Worm (Caenorhabditis elegans) whole organism, L1 larva: ENCODE measurements around the gene F02D8.1.
A peak's percentile ranks its signal among the peaks of the same experiment; 100 is the strongest.

Source experiments
- C16A3.4 ChIP-seq: fragments of 150-350 bp; optimal IDR thresholded peaks from 2 replicates; lab custom pipeline; 2014; ENCODE audit warnings: missing biosample characterization, missing genetic modification characterization
- C34B4.2 ChIP-seq: sonication (generic microtip); optimal IDR thresholded peaks from 2 replicates; lab custom pipeline; 2017; ENCODE audit warnings: mild to moderate bottlenecking, missing genetic modification characterization, missing compliant biosample characterization
- F16B12.6 ChIP-seq: fragments of 150-350 bp; optimal IDR thresholded peaks from 2 replicates; lab custom pipeline; 2014; ENCODE audit warnings: missing biosample characterization, missing genetic modification characterization
- Y116A8C.19 ChIP-seq: sonication (generic microtip); optimal IDR thresholded peaks from 2 replicates; lab custom pipeline; 2016; ENCODE audit warnings: missing compliant biosample characterization, missing genetic modification characterization, borderline replicate concordance
- aha-1 ChIP-seq: fragments of 150-350 bp; optimal IDR thresholded peaks from 2 replicates; lab custom pipeline; 2014; ENCODE audit warnings: missing biosample characterization, missing genetic modification characterization
- alr-1 ChIP-seq: fragments of 200-800 bp; sonication (Bioruptor generic); optimal IDR thresholded peaks from 2 replicates; lab custom pipeline; 2018; ENCODE audit warnings: borderline replicate concordance, mild to moderate bottlenecking, missing genetic modification characterization, missing compliant biosample characterization
- ceh-8 ChIP-seq: fragments of 200-800 bp; sonication (Bioruptor generic); optimal IDR thresholded peaks from 2 replicates; lab custom pipeline; 2018; ENCODE audit warnings: mild to moderate bottlenecking, missing genetic modification characterization, moderate library complexity, missing compliant biosample characterization
- ceh-82 ChIP-seq, 3 experiments: fragments of 150-350 bp in 1 of 3; sonication (generic microtip) in 2 of 3; optimal IDR thresholded peaks; 2 replicates each; lab custom pipeline; 2014 to 2017; ENCODE audit warnings: missing biosample characterization in 3 of 3, missing genetic modification characterization in 3 of 3
- ceh-88 ChIP-seq: fragments of 200-800 bp; sonication (Bioruptor generic); IDR thresholded peaks from 2 replicates; pipeline ENCODE4 v1.3.6; 2022; ENCODE audit warnings: missing genetic modification characterization, missing compliant biosample characterization
- efl-3 ChIP-seq: fragments of 200-800 bp; sonication (Bioruptor generic); optimal IDR thresholded peaks from 2 replicates; lab custom pipeline; 2018; ENCODE audit warnings: mild to moderate bottlenecking, missing genetic modification characterization, missing compliant biosample characterization
- egl-13 ChIP-seq: sonication (generic microtip); optimal IDR thresholded peaks from 2 replicates; lab custom pipeline; 2016; ENCODE audit warnings: missing genotype, missing genetic modification reagents, missing genetic modification characterization, missing compliant biosample characterization
- egl-27 ChIP-seq, 2 experiments: fragments of 150-350 bp in 1 of 2; sonication (generic microtip); optimal IDR thresholded peaks; 3 replicates each; lab custom pipeline; 2017 to 2018; ENCODE audit warnings: missing biosample characterization in 2 of 2, missing genetic modification characterization in 2 of 2, missing genetic modification reagents in 2 of 2
- elt-2 ChIP-seq: sonication (generic microtip); optimal IDR thresholded peaks from 2 replicates; lab custom pipeline; 2016; ENCODE audit warnings: missing genetic modification characterization, mild to moderate bottlenecking, inconsistent platforms, missing compliant biosample characterization, missing genetic modification reagents
- elt-3 ChIP-seq, 6 experiments: fragments of 150-350 bp in 1 of 6; sonication (generic microtip); optimal IDR thresholded peaks; 2 replicates each; lab custom pipeline; 2017 to 2018; ENCODE audit warnings: missing biosample characterization in 6 of 6, missing genetic modification characterization in 6 of 6, inconsistent platforms in 1 of 6
- ets-5 ChIP-seq: fragments of 200-800 bp; sonication (Bioruptor generic); IDR thresholded peaks from 2 replicates; pipeline ENCODE4 v1.3.6; 2022; ENCODE audit warnings: missing genetic modification characterization, missing compliant biosample characterization
- fkh-4 ChIP-seq: sonication (generic microtip); optimal IDR thresholded peaks from 2 replicates; lab custom pipeline; 2016; ENCODE audit warnings: missing compliant biosample characterization, missing genetic modification characterization, borderline replicate concordance
- grh-1 ChIP-seq: fragments of 200-800 bp; sonication (Bioruptor generic); IDR thresholded peaks from 2 replicates; pipeline ENCODE4 v1.3.6; 2022; ENCODE audit warnings: missing genetic modification reagents, missing genetic modification characterization, missing compliant biosample characterization
- hlh-17 ChIP-seq: fragments of 200-800 bp; sonication (Bioruptor generic); optimal IDR thresholded peaks from 2 replicates; lab custom pipeline; 2018; ENCODE audit warnings: missing genetic modification characterization, mild to moderate bottlenecking, missing compliant biosample characterization, moderate library complexity, borderline replicate concordance
- hlh-4 ChIP-seq: sonication (generic microtip); optimal IDR thresholded peaks from 2 replicates; lab custom pipeline; 2016; ENCODE audit warnings: mild to moderate bottlenecking, missing genetic modification characterization, missing compliant biosample characterization
- hpl-2 ChIP-seq: fragments of 150-350 bp; optimal IDR thresholded peaks from 2 replicates; lab custom pipeline; 2014; ENCODE audit warnings: missing biosample characterization, missing genetic modification reagents, missing genetic modification characterization
- jun-1 ChIP-seq: fragments of 150-350 bp; optimal IDR thresholded peaks from 2 replicates; lab custom pipeline; 2014; ENCODE audit warnings: missing biosample characterization, missing genetic modification reagents, missing genetic modification characterization
- lin-14 ChIP-seq: fragments of 200-800 bp; sonication (Bioruptor generic); optimal IDR thresholded peaks from 2 replicates; lab custom pipeline; 2018; ENCODE audit warnings: mild to moderate bottlenecking, missing genetic modification characterization, moderate library complexity, missing compliant biosample characterization
- lir-3 ChIP-seq: sonication (generic microtip); optimal IDR thresholded peaks from 2 replicates; lab custom pipeline; 2016; ENCODE audit warnings: mild to moderate bottlenecking, missing genetic modification characterization, moderate library complexity, missing compliant biosample characterization; ENCODE audit not compliant: poor library complexity
- mep-1 ChIP-seq: fragments of 150-350 bp; optimal IDR thresholded peaks from 2 replicates; lab custom pipeline; 2014; ENCODE audit warnings: missing biosample characterization, missing genetic modification characterization
- nhr-12 ChIP-seq: sonication (generic microtip); optimal IDR thresholded peaks from 2 replicates; lab custom pipeline; 2017; ENCODE audit warnings: missing biosample characterization, missing genetic modification characterization
- nhr-19 ChIP-seq: fragments of 200-800 bp; sonication (Bioruptor generic); conservative IDR thresholded peaks from 2 replicates; pipeline ENCODE4 v1.3.6; 2022; ENCODE audit warnings: missing genetic modification characterization, missing compliant biosample characterization
- nhr-20 ChIP-seq: sonication (generic microtip); optimal IDR thresholded peaks from 2 replicates; lab custom pipeline; 2016; ENCODE audit warnings: mild to moderate bottlenecking, missing genetic modification characterization, missing compliant biosample characterization
- nhr-237 ChIP-seq: fragments of 150-350 bp; optimal IDR thresholded peaks from 2 replicates; lab custom pipeline; 2014; ENCODE audit warnings: missing biosample characterization, missing genetic modification characterization
- nhr-28 ChIP-seq: fragments of 150-350 bp; optimal IDR thresholded peaks from 2 replicates; lab custom pipeline; 2014; ENCODE audit warnings: missing biosample characterization, missing genetic modification characterization
- nhr-47 ChIP-seq: sonication (generic microtip); optimal IDR thresholded peaks from 2 replicates; lab custom pipeline; 2016; ENCODE audit warnings: mild to moderate bottlenecking, missing genetic modification characterization, moderate library complexity, missing compliant biosample characterization
- nhr-71 ChIP-seq: sonication (generic microtip); optimal IDR thresholded peaks from 2 replicates; lab custom pipeline; 2016; ENCODE audit warnings: mild to moderate bottlenecking, missing genetic modification characterization, moderate library complexity, missing compliant biosample characterization
- nhr-77 ChIP-seq: fragments of 150-350 bp; optimal IDR thresholded peaks from 2 replicates; lab custom pipeline; 2014; ENCODE audit warnings: missing biosample characterization, missing genetic modification characterization
- nhr-84 ChIP-seq: sonication (generic microtip); optimal IDR thresholded peaks from 2 replicates; lab custom pipeline; 2017; ENCODE audit warnings: missing biosample characterization, missing genetic modification characterization
- nhr-90 ChIP-seq: sonication (generic microtip); optimal IDR thresholded peaks from 2 replicates; lab custom pipeline; 2016; ENCODE audit warnings: mild to moderate bottlenecking, missing genetic modification characterization, missing compliant biosample characterization; ENCODE audit not compliant: poor library complexity
- pag-3 ChIP-seq: sonication (generic microtip); optimal IDR thresholded peaks from 2 replicates; lab custom pipeline; 2017; ENCODE audit warnings: missing genetic modification characterization, mild to moderate bottlenecking, missing compliant biosample characterization, antibody characterized with exemption, borderline replicate concordance; ENCODE audit not compliant: insufficient read depth
- pax-3 ChIP-seq: fragments of 200-800 bp; sonication (Bioruptor generic); optimal IDR thresholded peaks from 2 replicates; lab custom pipeline; 2018; ENCODE audit warnings: mild to moderate bottlenecking, missing genetic modification characterization, moderate library complexity, missing compliant biosample characterization
- rnt-1 ChIP-seq: sonication (generic microtip); optimal IDR thresholded peaks from 2 replicates; lab custom pipeline; 2016; ENCODE audit warnings: mild to moderate bottlenecking, missing genetic modification characterization, moderate library complexity, missing compliant biosample characterization
- snpc-4 ChIP-seq: fragments of 150-350 bp; optimal IDR thresholded peaks from 2 replicates; lab custom pipeline; 2014; ENCODE audit warnings: missing biosample characterization, missing genetic modification characterization
- snu-23 ChIP-seq: sonication (generic microtip); optimal IDR thresholded peaks from 2 replicates; lab custom pipeline; 2016; ENCODE audit warnings: missing genetic modification characterization, missing compliant biosample characterization
- sox-4 ChIP-seq: sonication (generic microtip); optimal IDR thresholded peaks from 2 replicates; lab custom pipeline; 2016; ENCODE audit warnings: missing genetic modification characterization, missing compliant biosample characterization
- sptf-1 ChIP-seq: fragments of 150-350 bp; optimal IDR thresholded peaks from 2 replicates; lab custom pipeline; 2014; ENCODE audit warnings: missing biosample characterization, missing genetic modification characterization
- tbx-2 ChIP-seq: sonication (generic microtip); optimal IDR thresholded peaks from 2 replicates; lab custom pipeline; 2016; ENCODE audit warnings: missing genetic modification characterization, missing compliant biosample characterization
- unc-86 ChIP-seq: sonication (generic microtip); optimal IDR thresholded peaks from 2 replicates; lab custom pipeline; 2016; ENCODE audit warnings: missing genetic modification characterization, missing compliant biosample characterization
- vab-15 ChIP-seq: sonication (generic microtip); optimal IDR thresholded peaks from 2 replicates; lab custom pipeline; 2017; ENCODE audit warnings: missing genotype, mild to moderate bottlenecking, missing genetic modification characterization, missing compliant biosample characterization

The F02D8.1 gene

DNA sequence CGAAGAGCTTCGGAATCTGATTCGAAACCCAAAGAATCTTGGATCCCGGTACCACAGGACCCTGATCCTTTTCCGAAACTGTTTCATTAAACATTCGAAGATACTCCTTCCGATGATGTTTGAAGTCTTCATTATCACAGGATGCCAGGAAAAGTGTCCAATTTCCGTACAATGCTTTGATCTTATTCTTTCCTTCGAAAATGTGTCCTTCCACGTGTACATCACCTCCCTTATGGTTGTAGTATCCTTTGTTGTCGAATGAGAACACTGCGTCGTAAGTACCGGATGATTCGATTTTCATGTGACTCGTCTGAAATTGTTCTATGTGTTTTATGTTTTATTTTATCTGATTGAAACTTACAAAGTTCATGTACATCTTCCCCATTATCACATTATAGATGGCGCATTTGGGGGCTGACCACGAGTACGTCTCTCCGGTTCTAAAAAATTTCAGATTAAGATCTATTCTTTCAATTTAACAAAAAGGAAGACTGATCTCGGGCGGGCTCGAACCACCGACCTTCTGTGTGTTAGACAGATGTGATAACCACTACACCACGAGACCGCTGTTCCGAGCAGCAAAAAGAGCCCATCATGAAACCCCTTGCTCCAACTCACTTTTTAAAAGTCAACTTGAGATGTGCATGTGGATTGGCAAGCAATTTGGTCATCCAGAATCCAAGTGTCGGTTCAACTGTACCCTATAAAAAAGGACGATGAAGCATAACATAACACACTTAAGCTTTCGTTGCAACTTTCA, 34.2 kb upstream of the F02D8.1 start (continued):
- TF ChIP-seq snu-23 (GFP tag; lab: Kevin White, UChicago) (peak; percentile 29), rnt-1 (peak; percentile 70), elt-2 (tag; lab: Kevin White, UChicago) (no peak), nhr-71 (tag; lab: Kevin White, UChicago) (peak; percentile 36), lin-14 (GFP tag; lab: Kevin White, UChicago) (peak; percentile 20)

DNA sequence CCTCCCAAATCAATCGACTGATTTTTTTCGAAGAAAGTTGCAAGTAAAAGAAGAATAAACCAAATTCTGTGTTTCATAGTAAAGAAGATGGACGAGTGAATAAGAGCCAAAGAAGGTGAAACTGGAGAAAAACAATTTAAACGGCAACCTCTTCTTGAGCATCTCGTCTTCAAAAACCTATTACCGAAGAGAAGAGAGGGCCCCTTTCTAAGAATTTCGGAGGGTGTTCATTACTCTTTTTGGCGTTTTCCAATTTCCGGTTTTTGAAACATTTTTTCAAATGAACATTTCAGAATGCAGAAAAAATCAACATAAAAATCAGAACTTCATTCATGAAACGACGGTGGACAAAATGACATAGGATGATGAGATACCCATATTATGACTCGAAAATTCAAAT, 33.1 kb upstream of the F02D8.1 start, which contains the start of gene nmr-2:
Gene nmr-2 (minus strand): TSS at position 101 of the 400 bp plus-strand sequence.
- TF ChIP-seq F16B12.6 (tag; lab: Kevin White, UChicago) (no peak), hlh-17 (GFP tag; lab: Kevin White, UChicago) (no peak), egl-27 (tag; optimal IDR thresholded peaks at IDR 0.05; lab: Kevin White, UChicago) (no peak), Y116A8C.19 (tag; lab: Kevin White, UChicago) (no peak), C34B4.2 (no peak), nhr-28 (tag; lab: Kevin White, UChicago) (no peak), rnt-1 (no peak), pax-3 (tag; lab: Kevin White, UChicago) (no peak), nhr-47 (no peak), unc-86 (no peak), fkh-4 (tag; lab: Kevin White, UChicago) (no peak), ceh-82 (tag; optimal IDR thresholded peaks at IDR 0.05; lab: Kevin White, UChicago) (no peak), ceh-88 (GFP tag; lab: Robert Waterston, UW) (no peak), egl-13 (tag; lab: Kevin White, UChicago) (no peak), sptf-1 (no peak), nhr-84 (tag; lab: Kevin White, UChicago) (no peak), hpl-2 (no peak), elt-2 (tag; lab: Kevin White, UChicago) (no peak), sox-4 (no peak), pag-3 (tag; lab: Kevin White, UChicago) (no peak)

DNA sequence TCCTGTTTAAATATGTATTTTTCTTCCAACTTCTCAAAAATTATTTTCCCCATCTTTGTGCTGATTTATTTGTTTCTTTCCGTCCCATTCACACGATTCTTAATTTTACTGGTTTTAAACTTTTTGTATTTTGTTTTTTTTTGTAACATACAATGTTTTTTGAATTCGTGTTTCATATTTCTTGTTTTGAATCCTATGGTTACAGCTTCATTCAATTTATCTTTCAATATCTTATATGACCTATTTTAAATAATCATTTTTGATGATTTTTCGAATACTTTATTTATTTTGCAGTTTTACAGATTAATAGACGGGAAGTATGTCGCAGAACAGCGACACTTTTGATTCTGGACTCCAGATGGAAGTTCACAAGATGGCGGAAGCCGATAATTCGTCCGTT, 26.3 kb upstream of the F02D8.1 start, which contains the start of gene hrde-2:
Gene hrde-2 (plus strand): TSS at position 301 of the 400 bp plus-strand sequence.
- TF ChIP-seq snu-23 (GFP tag; lab: Kevin White, UChicago) (no peak), nhr-237 (no peak), snpc-4 (tag; lab: Kevin White, UChicago) (no peak), efl-3 (GFP tag; lab: Kevin White, UChicago) (no peak)
- TF ChIP-seq, all 84 proteins: peak for 0

DNA sequence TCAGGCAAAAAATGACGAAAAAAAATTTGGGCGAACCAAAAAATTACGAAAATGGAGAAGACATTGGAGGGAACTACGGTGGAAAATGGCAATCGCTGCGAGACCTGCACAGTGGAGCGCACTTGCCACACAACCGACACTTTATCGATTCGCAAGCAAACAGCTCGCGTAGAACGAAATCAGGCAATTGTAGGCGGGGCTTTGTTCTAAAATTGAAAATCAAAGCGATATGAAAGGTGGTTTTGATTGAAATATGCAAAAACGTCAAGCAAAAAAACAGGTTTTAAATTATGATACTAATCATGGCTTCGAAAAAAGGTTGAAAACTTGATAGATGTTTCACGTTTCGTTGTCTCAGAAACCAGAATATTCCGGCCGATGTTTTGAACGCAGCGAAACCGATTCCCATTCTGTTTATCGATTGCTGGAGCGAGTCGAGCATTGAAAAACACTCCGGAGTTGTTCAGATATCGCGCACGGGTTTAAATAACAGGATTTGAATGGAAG, 23.7 kb upstream of the F02D8.1 start, which contains the start of the genes fib-1 and mut-15:
Gene fib-1 (minus strand): TSS at position 40 of the 507 bp plus-strand sequence.
Gene mut-15 (plus strand): TSS at position 360 of the 507 bp plus-strand sequence.
- TF ChIP-seq nhr-77 (tag; lab: Kevin White, UChicago) (peak; percentile 91), elt-3 (tag; optimal IDR thresholded peaks at IDR 0.05; lab: Kevin White, UChicago) (peak in 4 of 6 experiments; percentile 45 to 85 (median 66)), nhr-20 (tag; lab: Kevin White, UChicago) (peak; percentile 96), hlh-4 (tag; lab: Kevin White, UChicago) (no peak), ceh-8 (peak; percentile 82), lir-3 (tag; lab: Kevin White, UChicago) (peak; percentile 86), C16A3.4 (tag; lab: Kevin White, UChicago) (peak; percentile 96), sox-4 (peak; percentile 87), mep-1 (tag; lab: Kevin White, UChicago) (peak; percentile 94), Y116A8C.19 (tag; lab: Kevin White, UChicago) (peak; percentile 40), jun-1 (tag; lab: Kevin White, UChicago) (peak; percentile 87), aha-1 (peak; percentile 2), ets-5 (GFP tag; lab: Robert Waterston, UW) (no peak), tbx-2 (tag; lab: Kevin White, UChicago) (peak; percentile 93), vab-15 (tag; lab: Kevin White, UChicago) (peak; percentile 92), nhr-90 (peak; percentile 94), alr-1 (tag; lab: Kevin White, UChicago) (no peak), nhr-19 (GFP tag; lab: Robert Waterston, UW) (peak; percentile 92), nhr-12 (tag; lab: Kevin White, UChicago) (no peak), ceh-88 (GFP tag; lab: Robert Waterston, UW) (peak; percentile 77), grh-1 (GFP tag; lab: Robert Waterston, UW) (peak; percentile 79)
